Worm (Caenorhabditis elegans): Measurements from ENCODE around the gene rabr-4.

DNA sequence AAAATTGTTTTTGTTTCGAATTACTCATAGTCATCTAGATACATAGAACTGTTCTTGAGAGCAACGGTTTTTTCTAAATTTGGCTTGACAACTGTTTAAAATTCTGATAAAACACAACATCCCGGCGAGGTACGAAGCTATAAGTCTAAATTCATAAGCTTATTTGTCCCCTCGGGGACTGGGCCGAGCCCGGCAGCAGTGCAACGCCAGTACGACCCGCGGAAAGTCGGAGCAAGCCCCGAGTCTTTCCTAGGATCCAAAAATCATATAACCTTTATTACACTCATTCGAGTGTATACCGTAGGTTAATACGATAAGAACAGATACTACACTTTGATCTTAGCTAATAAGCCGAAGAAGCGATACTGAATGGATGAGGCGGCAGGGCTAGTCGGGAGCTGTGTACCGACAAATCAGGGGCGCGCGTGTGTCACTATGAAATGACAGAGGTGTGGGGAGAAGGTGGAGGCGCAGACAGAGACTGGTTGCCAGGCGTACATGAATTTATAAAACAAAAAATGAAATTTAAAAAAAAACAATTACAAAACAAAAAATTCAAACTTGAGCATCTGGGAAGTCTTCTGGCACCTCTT lies 30.9 kb downstream of the rabr-4 start:
- TF ChIP-seq snpc-4 (tag; optimal IDR thresholded peaks at IDR 0.05) (no peak), pha-4 (tag; optimal IDR thresholded peaks at IDR 0.05) (no peak), elt-3 (tag; optimal IDR thresholded peaks at IDR 0.05) (no peak), unc-62 (GFP tag; optimal IDR thresholded peaks at IDR 0.05) (no peak), mab-5 (tag; optimal IDR thresholded peaks at IDR 0.05) (no peak), ztf-11 (tag; optimal IDR thresholded peaks at IDR 0.05) (no peak), nhr-12 (tag; optimal IDR thresholded peaks at IDR 0.05) (no peak), nhr-76 (tag; optimal IDR thresholded peaks at IDR 0.05) (no peak), nhr-28 (tag; optimal IDR thresholded peaks at IDR 0.05) (no peak), lin-13 (tag; optimal IDR thresholded peaks at IDR 0.05) (no peak)

All from whole organism, mixed stage, embryonic.